Worm (Caenorhabditis elegans) whole organism, L1 larva: ENCODE results near the gene lgc-6.

ENCODE experiments used
- aly-2 ChIP-seq: fragments of 150-350 bp; optimal IDR thresholded peaks from 2 replicates; lab custom pipeline; 2014; ENCODE audit warnings: missing biosample characterization, missing genetic modification characterization
- efl-3 ChIP-seq: fragments of 200-800 bp; sonication (Bioruptor generic); optimal IDR thresholded peaks from 2 replicates; lab custom pipeline; 2018; ENCODE audit warnings: mild to moderate bottlenecking, missing genetic modification characterization, missing compliant biosample characterization
- fkh-10 ChIP-seq: sonication (generic microtip); optimal IDR thresholded peaks from 2 replicates; lab custom pipeline; 2017; ENCODE audit warnings: missing biosample characterization, missing genetic modification reagents, missing genetic modification characterization
- fos-1 ChIP-seq: fragments of 150-350 bp; optimal IDR thresholded peaks from 2 replicates; lab custom pipeline; 2014; ENCODE audit warnings: missing biosample characterization, missing genetic modification characterization
- hpl-2 ChIP-seq: fragments of 150-350 bp; optimal IDR thresholded peaks from 2 replicates; lab custom pipeline; 2014; ENCODE audit warnings: missing biosample characterization, missing genetic modification reagents, missing genetic modification characterization
- lin-13 ChIP-seq: fragments of 150-350 bp; optimal IDR thresholded peaks from 2 replicates; lab custom pipeline; 2014; ENCODE audit warnings: missing biosample characterization, missing genetic modification reagents, missing genetic modification characterization
- mab-9 ChIP-seq: fragments of 200-800 bp; sonication (Bioruptor generic); IDR thresholded peaks from 2 replicates; pipeline ENCODE4 v1.3.6; 2022; ENCODE audit warnings: missing genetic modification reagents, missing genetic modification characterization, missing compliant biosample characterization
- nhr-12 ChIP-seq: sonication (generic microtip); optimal IDR thresholded peaks from 2 replicates; lab custom pipeline; 2017; ENCODE audit warnings: missing biosample characterization, missing genetic modification characterization
- nhr-76 ChIP-seq: sonication (generic microtip); optimal IDR thresholded peaks from 2 replicates; lab custom pipeline; 2017; ENCODE audit warnings: missing biosample characterization, missing genetic modification characterization
- nhr-90 ChIP-seq: sonication (generic microtip); optimal IDR thresholded peaks from 2 replicates; lab custom pipeline; 2016; ENCODE audit warnings: mild to moderate bottlenecking, missing genetic modification characterization, missing compliant biosample characterization; ENCODE audit not compliant: poor library complexity
- skn-1 ChIP-seq: fragments of 150-350 bp; optimal IDR thresholded peaks from 2 replicates; lab custom pipeline; 2014; ENCODE audit warnings: missing biosample characterization, missing genetic modification characterization
- sox-4 ChIP-seq: sonication (generic microtip); optimal IDR thresholded peaks from 2 replicates; lab custom pipeline; 2016; ENCODE audit warnings: missing genetic modification characterization, missing compliant biosample characterization
- ztf-4 ChIP-seq: fragments of 150-350 bp; optimal IDR thresholded peaks from 2 replicates; lab custom pipeline; 2014; ENCODE audit warnings: missing biosample characterization, missing genetic modification characterization

DNA sequence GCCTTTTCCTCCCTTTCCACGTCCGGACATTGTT, 6.0 kb upstream of the lgc-6 start, which contains the start of gene his-31:
- TF ChIP-seq ztf-4 (tag; lab: Kevin White, UChicago) (no peak), fos-1 (tag; lab: Kevin White, UChicago) (no peak), aly-2 (tag; lab: Kevin White, UChicago) (no peak), nhr-76 (tag; lab: Kevin White, UChicago) (no peak), fkh-10 (GFP tag; lab: Kevin White, UChicago) (no peak), skn-1 (no peak), nhr-12 (tag; lab: Kevin White, UChicago) (no peak), sox-4 (tag; lab: Kevin White, UChicago) (no peak), mab-9 (GFP tag; lab: Robert Waterston, UW) (no peak), nhr-90 (no peak), efl-3 (GFP tag; lab: Kevin White, UChicago) (no peak), hpl-2 (no peak), lin-13 (GFP tag; lab: Kevin White, UChicago) (no peak)
